Fruit fly (Drosophila melanogaster) whole organism, embryonic: Measurements from ENCODE around the gene ND-18.
A peak's percentile ranks its signal among the peaks of the same experiment; 100 is the strongest.

Experiments
- Awh ChIP-seq: fragments of 200-800 bp; sonication (Bioruptor generic); IDR thresholded peaks from 2 replicates; pipeline ENCODE4, ENCODE4 v1.3.6; 2022; ENCODE audit warnings: missing biosample characterization, missing genetic modification characterization
- B-H1 ChIP-seq: fragments of 200-800 bp; sonication (Bioruptor generic); IDR thresholded peaks from 3 replicates; pipeline ENCODE4 v1.3.6; 2022; ENCODE audit warnings: missing biosample characterization, missing genetic modification characterization
- BtbVII ChIP-seq: fragments of 200-800 bp; sonication (Bioruptor generic); optimal IDR thresholded peaks from 3 replicates; lab custom pipeline; 2017; ENCODE audit warnings: missing biosample characterization, mild to moderate bottlenecking, missing genetic modification characterization
- CG10979 ChIP-seq: fragments of 200-800 bp; sonication (Bioruptor generic); optimal IDR thresholded peaks from 2 replicates; lab custom pipeline; 2018; ENCODE audit warnings: missing biosample characterization, mild to moderate bottlenecking, missing genetic modification characterization, moderate library complexity
- CG11398 ChIP-seq: fragments of 200-800 bp; sonication (Bioruptor generic); optimal IDR thresholded peaks from 2 replicates; lab custom pipeline; 2016; ENCODE audit warnings: missing biosample characterization, missing genetic modification characterization
- CG11560 ChIP-seq: fragments of 200-800 bp; sonication (Bioruptor generic); IDR thresholded peaks from 3 replicates; pipeline ENCODE4 v1.3.6; 2022; ENCODE audit warnings: missing biosample characterization, missing genetic modification characterization
- CG14014 ChIP-seq: fragments of 200-800 bp; sonication (Bioruptor generic); IDR thresholded peaks from 2 replicates; pipeline ENCODE4 v1.3.6; 2022; ENCODE audit warnings: missing biosample characterization, missing genetic modification characterization
- CG17359 ChIP-seq: fragments of 200-800 bp; sonication (Bioruptor generic); optimal IDR thresholded peaks from 3 replicates; lab custom pipeline; 2018; ENCODE audit warnings: missing biosample characterization, mild to moderate bottlenecking, missing genetic modification characterization, moderate library complexity
- CG3407 ChIP-seq: fragments of 200-800 bp; sonication (Bioruptor generic); optimal IDR thresholded peaks from 2 replicates; lab custom pipeline; 2018; ENCODE audit warnings: missing biosample characterization, mild to moderate bottlenecking, missing genetic modification characterization
- CG34224 ChIP-seq: fragments of 200-800 bp; sonication (Bioruptor generic); IDR thresholded peaks from 3 replicates; pipeline ENCODE4 v1.3.6; 2022; ENCODE audit warnings: missing biosample characterization, missing genetic modification characterization; ENCODE audit not compliant: partially characterized antibody
- CG34422 ChIP-seq: fragments of 200-800 bp; sonication (Bioruptor generic); IDR thresholded peaks from 3 replicates; pipeline ENCODE4 v1.3.6; 2022; ENCODE audit warnings: missing biosample characterization, missing genetic modification characterization
- CG43689 ChIP-seq: fragments of 200-800 bp; sonication (Bioruptor generic); IDR thresholded peaks from 2 replicates; pipeline ENCODE4 v1.3.6; 2022; ENCODE audit warnings: missing biosample characterization, missing genetic modification characterization
- CG4617 ChIP-seq: fragments of 200-800 bp; sonication (Bioruptor generic); optimal IDR thresholded peaks from 3 replicates; lab custom pipeline; 2016; ENCODE audit warnings: missing biosample characterization, missing genetic modification characterization, borderline replicate concordance
- CG5245 ChIP-seq: fragments of 200-800 bp; sonication (Bioruptor generic); optimal IDR thresholded peaks from 3 replicates; lab custom pipeline; 2016; ENCODE audit warnings: missing biosample characterization, missing genetic modification characterization
- CG6683 ChIP-seq: fragments of 200-800 bp; sonication (Bioruptor generic); optimal IDR thresholded peaks from 2 replicates; lab custom pipeline; 2017; ENCODE audit warnings: missing biosample characterization, mild to moderate bottlenecking, missing genetic modification characterization, missing genetic modification reagents
- CG6689 ChIP-seq: fragments of 200-800 bp; sonication (Bioruptor generic); IDR thresholded peaks from 2 replicates; pipeline ENCODE4 v1.3.6; 2022; ENCODE audit warnings: missing biosample characterization, missing genetic modification characterization
- CG7372 ChIP-seq: fragments of 200-800 bp; sonication (Bioruptor generic); IDR thresholded peaks from 2 replicates; pipeline ENCODE4 v1.3.6; 2022; ENCODE audit warnings: missing biosample characterization, missing genetic modification characterization
- CG7963 ChIP-seq: fragments of 200-800 bp; sonication (Bioruptor generic); IDR thresholded peaks from 3 replicates; pipeline ENCODE4 v1.3.6; 2022; ENCODE audit warnings: missing biosample characterization, missing genetic modification characterization; ENCODE audit not compliant: partially characterized antibody
- CG7987 ChIP-seq: fragments of 200-800 bp; sonication (Bioruptor generic); optimal IDR thresholded peaks from 2 replicates; lab custom pipeline; 2018; ENCODE audit warnings: missing biosample characterization, mild to moderate bottlenecking, missing genetic modification characterization, moderate library complexity
- CG8290 ChIP-seq, 3 experiments: fragments of 200-800 bp; sonication (Bioruptor generic); optimal IDR thresholded peaks; 2 replicates each; lab custom pipeline; 2016 to 2019; ENCODE audit warnings: missing biosample characterization in 3 of 3, missing genetic modification characterization in 3 of 3, mild to moderate bottlenecking in 2 of 3, moderate library complexity in 1 of 3
- CG9727 ChIP-seq: fragments of 200-800 bp; sonication (Bioruptor generic); optimal IDR thresholded peaks from 3 replicates; lab custom pipeline; 2017; ENCODE audit warnings: missing biosample characterization, mild to moderate bottlenecking, missing genetic modification characterization
- CG9932 ChIP-seq: fragments of 200-800 bp; sonication (Bioruptor generic); IDR thresholded peaks from 2 replicates; pipeline ENCODE4 v1.3.6; 2022; ENCODE audit warnings: missing biosample characterization, missing genetic modification characterization
- Dek ChIP-seq: fragments of 200-800 bp; sonication (Bioruptor generic); optimal IDR thresholded peaks from 3 replicates; lab custom pipeline; 2019; ENCODE audit warnings: missing biosample characterization, mild to moderate bottlenecking, missing genetic modification characterization, moderate library complexity
- Dll ChIP-seq: fragments of 200-800 bp; sonication (Bioruptor generic); IDR thresholded peaks from 4 replicates; pipeline ENCODE4 v1.3.6; 2022; ENCODE audit warnings: missing biosample characterization, missing genetic modification characterization; ENCODE audit not compliant: partially characterized antibody
- GATAe ChIP-seq: fragments of 200-800 bp; sonication (Bioruptor generic); conservative IDR thresholded peaks from 2 replicates; pipeline ENCODE4 v1.3.6; 2022; ENCODE audit warnings: missing biosample characterization, missing genetic modification characterization
- HLH3B ChIP-seq: fragments of 200-800 bp; sonication (Bioruptor generic); IDR thresholded peaks from 2 replicates; pipeline ENCODE4 v1.3.6; 2022; ENCODE audit warnings: missing biosample characterization, missing genetic modification characterization
- Hr3 ChIP-seq: fragments of 200-800 bp; sonication (Bioruptor generic); optimal IDR thresholded peaks from 3 replicates; lab custom pipeline; 2016; ENCODE audit warnings: missing biosample characterization, missing genetic modification characterization
- Hr51 ChIP-seq, 2 experiments: fragments of 200-800 bp; sonication (Bioruptor generic); optimal IDR thresholded peaks; 2 replicates in 1 of 2; 3 replicates in 1 of 2; lab custom pipeline; 2016 to 2018; ENCODE audit warnings: missing biosample characterization in 2 of 2, missing genetic modification characterization in 2 of 2, mild to moderate bottlenecking in 1 of 2, moderate library complexity in 1 of 2
- Hsf ChIP-seq: fragments of 200-800 bp; sonication (Bioruptor generic); optimal IDR thresholded peaks from 3 replicates; lab custom pipeline; 2016; ENCODE audit warnings: missing biosample characterization, missing genetic modification characterization
- Jarid2 ChIP-seq: fragments of 200-800 bp; sonication (Bioruptor generic); optimal IDR thresholded peaks from 3 replicates; lab custom pipeline; 2017; ENCODE audit warnings: mild to moderate bottlenecking, missing biosample characterization, missing genetic modification reagents, missing genetic modification characterization
- Med ChIP-seq: fragments of 200-800 bp; sonication (Bioruptor generic); peaks from one replicate; lab custom pipeline; 2016; ENCODE audit warnings: missing biosample characterization, missing genetic modification characterization, mild to moderate bottlenecking, inconsistent platforms, moderate library complexity
- Nf-YA ChIP-seq: fragments of 200-800 bp; sonication (Bioruptor generic); IDR thresholded peaks from 2 replicates; pipeline ENCODE4 v1.3.6; 2022; ENCODE audit warnings: missing biosample characterization, missing genetic modification characterization
- Scr ChIP-seq: fragments of 200-800 bp; sonication (Bioruptor generic); IDR thresholded peaks from 2 replicates; pipeline ENCODE4 v1.3.6; 2022; ENCODE audit warnings: missing biosample characterization, missing genetic modification characterization; ENCODE audit not compliant: partially characterized antibody
- ap ChIP-seq: fragments of 200-800 bp; sonication (Bioruptor generic); IDR thresholded peaks from 2 replicates; pipeline ENCODE4 v1.3.6; 2022; ENCODE audit warnings: missing biosample characterization, missing genetic modification characterization
- ara ChIP-seq: fragments of 200-800 bp; sonication (Bioruptor generic); IDR thresholded peaks from 2 replicates; pipeline ENCODE4 v1.3.6; 2022; ENCODE audit warnings: missing biosample characterization, missing genetic modification characterization
- bsh ChIP-seq, 2 experiments: fragments of 200-800 bp; sonication (Bioruptor generic); optimal IDR thresholded peaks; 2 replicates each; lab custom pipeline; 2017 to 2018; ENCODE audit warnings: mild to moderate bottlenecking in 2 of 2, missing biosample characterization in 2 of 2, missing genetic modification characterization in 2 of 2, moderate library complexity in 1 of 2
- chif ChIP-seq, 2 experiments: fragments of 200-800 bp; sonication (Bioruptor generic); optimal IDR thresholded peaks; 3 replicates each; lab custom pipeline; 2016; ENCODE audit warnings: missing biosample characterization in 2 of 2, missing genetic modification characterization in 2 of 2
- croc ChIP-seq: fragments of 200-800 bp; sonication (Bioruptor generic); conservative IDR thresholded peaks from 3 replicates; pipeline ENCODE4 v1.3.6; 2022; ENCODE audit warnings: missing biosample characterization, missing genetic modification characterization
- dpn ChIP-seq, 2 experiments: fragments of 200-800 bp; sonication (Bioruptor generic); optimal IDR thresholded peaks; 3 replicates each; lab custom pipeline; 2016; ENCODE audit warnings: missing biosample characterization in 2 of 2, missing genetic modification characterization in 2 of 2
- fd96Cb ChIP-seq: fragments of 200-800 bp; sonication (Bioruptor generic); optimal IDR thresholded peaks from 2 replicates; lab custom pipeline; 2018; ENCODE audit warnings: missing biosample characterization, mild to moderate bottlenecking, missing genetic modification characterization, moderate library complexity
- hbn ChIP-seq: fragments of 200-800 bp; sonication (Bioruptor generic); IDR thresholded peaks from 2 replicates; pipeline ENCODE4 v1.3.6; 2022; ENCODE audit warnings: missing biosample characterization, missing genetic modification characterization; ENCODE audit not compliant: partially characterized antibody
- lilli ChIP-seq: fragments of 200-800 bp; sonication (Bioruptor generic); optimal IDR thresholded peaks from 3 replicates; lab custom pipeline; 2016; ENCODE audit warnings: missing biosample characterization, missing genetic modification characterization
- nmo ChIP-seq: fragments of 200-800 bp; sonication (Bioruptor generic); optimal IDR thresholded peaks from 2 replicates; lab custom pipeline; 2018; ENCODE audit warnings: missing biosample characterization, mild to moderate bottlenecking, missing genetic modification characterization, moderate library complexity
- onecut ChIP-seq: fragments of 200-800 bp; sonication (Bioruptor generic); IDR thresholded peaks from 2 replicates; pipeline ENCODE4 v1.3.6; 2022; ENCODE audit warnings: missing biosample characterization, missing genetic modification characterization
- row ChIP-seq: fragments of 200-800 bp; sonication (Bioruptor generic); IDR thresholded peaks from 3 replicates; pipeline ENCODE4 v1.3.6; 2022; ENCODE audit warnings: missing biosample characterization, missing genetic modification characterization
- sd ChIP-seq: fragments of 200-800 bp; sonication (Bioruptor generic); optimal IDR thresholded peaks from 3 replicates; lab custom pipeline; 2018; ENCODE audit warnings: missing biosample characterization, mild to moderate bottlenecking, missing genetic modification characterization, moderate library complexity
- ssp ChIP-seq: fragments of 200-800 bp; sonication (Bioruptor generic); IDR thresholded peaks from 2 replicates; pipeline ENCODE4 v1.3.6; 2022; ENCODE audit warnings: missing biosample characterization, missing genetic modification characterization
- sug ChIP-seq: fragments of 200-800 bp; optimal IDR thresholded peaks from 2 replicates; lab custom pipeline; 2019; ENCODE audit warnings: missing biosample characterization, mild to moderate bottlenecking, missing genetic modification characterization, moderate library complexity
- ttk ChIP-seq: fragments of 200-800 bp; sonication (Bioruptor generic); IDR thresholded peaks from 2 replicates; pipeline ENCODE4 v2.1.2; 2022; ENCODE audit warnings: missing biosample characterization, missing genetic modification characterization

ND-18 gene

DNA sequence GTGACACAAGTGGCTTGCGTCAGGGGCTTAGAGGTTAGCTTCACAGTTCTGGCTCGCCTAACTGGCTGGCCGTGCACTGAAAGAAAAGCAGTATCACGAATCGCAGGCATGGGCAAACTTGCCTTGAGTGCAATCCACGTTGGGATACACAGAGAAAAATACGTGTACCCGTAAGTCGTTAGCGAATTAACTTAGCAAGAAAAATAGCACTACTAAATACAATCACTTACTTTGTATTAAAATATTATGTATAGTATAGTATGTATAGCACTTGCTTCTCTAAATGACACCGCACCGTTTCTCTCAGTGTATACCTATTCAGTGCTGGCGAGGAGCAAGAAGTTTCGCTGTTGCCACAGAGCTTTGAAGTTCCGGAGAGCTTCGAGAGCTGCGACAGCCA is 39.1 kb upstream of the ND-18 start (continued):
- TF ChIP-seq Scr (GFP tag; lab: Robert Waterston, UW) (no peak), Hsf (GFP tag; lab: Kevin White, UChicago) (peak; percentile 26), BtbVII (GFP tag; lab: Kevin White, UChicago) (peak; percentile 41), CG5245 (GFP tag; lab: Kevin White, UChicago) (peak; percentile 22), CG8290 (GFP tag; optimal IDR thresholded peaks at IDR 0.05; lab: Kevin White, UChicago) (no peak), CG8290 (tag; optimal IDR thresholded peaks at IDR 0.05; lab: Kevin White, UChicago) (peak in 1 of 2 experiments; percentile 67), fd96Cb (tag; lab: Kevin White, UChicago) (peak; percentile 37), CG6683 (GFP tag; lab: Kevin White, UChicago) (no peak), CG7372 (GFP tag; lab: Robert Waterston, UW) (no peak), Hr3 (GFP tag; lab: Kevin White, UChicago) (peak; percentile 22), bsh (GFP tag; optimal IDR thresholded peaks at IDR 0.05; lab: Kevin White, UChicago) (peak in 1 of 2 experiments; percentile 37), nmo (GFP tag; lab: Kevin White, UChicago) (peak; percentile 47), CG17359 (tag; lab: Kevin White, UChicago) (peak; percentile 46), Jarid2 (GFP tag; lab: Kevin White, UChicago) (no peak), ara (GFP tag; lab: Robert Waterston, UW) (no peak), CG4617 (no peak), CG3407 (no peak), ap (GFP tag; lab: Robert Waterston, UW) (no peak), CG6689 (no peak), CG43689 (GFP tag; lab: Robert Waterston, UW) (no peak), Med (GFP tag; lab: Kevin White, UChicago) (peak; percentile 77), CG7963 (GFP tag; lab: Robert Waterston, UW) (no peak), row (peak; percentile 67), lilli (GFP tag; lab: Kevin White, UChicago) (peak; percentile 31), CG34224 (GFP tag; lab: Robert Waterston, UW) (no peak), CG9932 (GFP tag; lab: Robert Waterston, UW) (peak; percentile 27; the same call in 1 of the 2 replicates), croc (GFP tag; lab: Robert Waterston, UW) (no peak), Hr51 (GFP tag; optimal IDR thresholded peaks at IDR 0.05; lab: Kevin White, UChicago) (peak in 1 of 2 experiments; percentile 55), CG34422 (GFP tag; lab: Robert Waterston, UW) (peak; percentile 25; the same call in 1 of the 3 replicates), CG11398 (GFP tag; lab: Kevin White, UChicago) (no peak), CG7987 (GFP tag; lab: Kevin White, UChicago) (no peak), Awh (GFP tag; lab: Robert Waterston, UW) (0 out of 2 replicates have a peak, but pooled peaks have one; percentile 15), Dek (tag; lab: Kevin White, UChicago) (peak; percentile 34), dpn (GFP tag; optimal IDR thresholded peaks at IDR 0.05; lab: Kevin White, UChicago) (peak; percentile 6 to 9), chif (GFP tag; optimal IDR thresholded peaks at IDR 0.05; lab: Kevin White, UChicago) (no peak), sd (no peak), CG11560 (tag; lab: Robert Waterston, UW) (0 out of 3 replicates have a peak, but pooled peaks have one; percentile 17), CG10979 (peak; percentile 38), sug (peak; percentile 4), HLH3B (GFP tag; lab: Robert Waterston, UW) (peak; percentile 43; the same call in 1 of the 2 replicates), CG9727 (GFP tag; lab: Kevin White, UChicago) (peak; percentile 36), Dll (GFP tag; lab: Robert Waterston, UW) (no peak), B-H1 (GFP tag; lab: Robert Waterston, UW) (no peak), ttk (GFP tag; lab: Robert Waterston, UW) (0 out of 2 replicates have a peak, but pooled peaks have one; percentile 19), Nf-YA (GFP tag; lab: Robert Waterston, UW) (no peak), ssp (GFP tag; lab: Robert Waterston, UW) (0 out of 2 replicates have a peak, but pooled peaks have one; percentile 24), hbn (GFP tag; lab: Robert Waterston, UW) (no peak), GATAe (no peak), onecut (GFP tag; lab: Robert Waterston, UW) (peak; percentile 30; the same call in 1 of the 2 replicates), CG14014 (GFP tag; lab: Robert Waterston, UW) (0 out of 2 replicates have a peak, but pooled peaks have one; percentile 36)
